Worm (Caenorhabditis elegans): Measurements from ENCODE around the gene Y39B6A.37.

The Y39B6A.37 gene

DNA sequence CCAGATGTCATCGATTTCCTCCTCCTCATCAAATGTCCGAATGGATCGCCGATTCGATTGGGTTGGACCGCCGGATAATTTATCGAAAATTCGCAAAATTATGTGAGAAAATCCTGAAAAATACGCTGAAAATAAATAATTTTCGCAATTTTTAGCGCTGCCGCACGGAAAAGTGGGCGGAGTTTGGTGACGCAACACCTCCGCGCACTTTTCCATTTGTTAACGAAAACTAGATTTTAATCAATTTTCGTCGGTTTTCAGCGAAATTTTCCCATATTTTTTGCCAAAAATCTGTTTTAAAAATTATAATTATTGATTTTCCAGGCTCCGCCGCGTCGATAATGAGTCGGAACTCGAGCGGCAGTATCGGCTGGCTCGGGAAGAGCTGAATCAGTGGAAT, 10.4 kb downstream of the Y39B6A.37 start, which contains the start of gene Y39B6A.34 (continued):
- 0 out of 2 replicates have a peak, but pooled peaks have one; percentile 25 for TF ChIP-seq pbrm-1 (GFP tag; IDR thresholded peaks at IDR 0.05)
- peak; percentile 56 for TF ChIP-seq dox-1 (GFP tag; IDR thresholded peaks at IDR 0.05)
- peak; percentile 58 for TF ChIP-seq B0336.3 (GFP tag; IDR thresholded peaks at IDR 0.05)
- TF ChIP-seq ztf-22 (GFP tag; optimal IDR thresholded peaks at IDR 0.05) = no peak

DNA sequence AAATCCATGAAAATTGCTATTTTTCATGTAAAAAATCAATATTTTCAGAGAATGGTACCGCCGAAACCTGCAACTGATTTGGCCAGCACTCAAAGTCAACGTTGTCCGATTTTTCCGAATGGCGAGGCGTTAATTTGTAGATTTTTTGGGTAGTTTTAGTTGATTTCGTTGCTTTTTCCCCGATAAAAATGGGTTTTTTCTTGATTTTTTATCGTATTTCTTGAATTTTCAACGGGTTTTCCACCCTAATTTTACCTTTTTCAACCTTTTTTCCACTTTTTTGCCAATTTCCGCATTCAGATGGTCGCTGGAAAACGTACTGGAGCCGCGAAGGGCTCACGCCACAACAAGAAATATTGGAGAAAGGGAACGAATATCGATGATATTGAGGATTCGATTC, 11.0 kb downstream of the Y39B6A.37 start, which contains the start of gene Y39B6A.33:
TSS of gene Y39B6A.33 (plus strand) at position 301 of the 400 bp plus-strand sequence.
- TF ChIP-seq ceh-79 (tag; optimal IDR thresholded peaks at IDR 0.05) (no peak), hlh-12 (tag; optimal IDR thresholded peaks at IDR 0.05) (no peak), B0261.1 (tag; optimal IDR thresholded peaks at IDR 0.05) (no peak), tlf-1 (GFP tag; optimal IDR thresholded peaks at IDR 0.05) (no peak), nfya-1 (tag; optimal IDR thresholded peaks at IDR 0.05; ENCODE audit: borderline replicate concordance, insufficient read depth) (no peak), aptf-3 (GFP tag; IDR thresholded peaks at IDR 0.05) (no peak), ztf-25 (GFP tag; IDR thresholded peaks at IDR 0.05) (no peak), B0035.1 (tag; optimal IDR thresholded peaks at IDR 0.05) (no peak), somi-1 (GFP tag; optimal IDR thresholded peaks at IDR 0.05) (no peak), D2030.7 (GFP tag; IDR thresholded peaks at IDR 0.05) (no peak)

DNA sequence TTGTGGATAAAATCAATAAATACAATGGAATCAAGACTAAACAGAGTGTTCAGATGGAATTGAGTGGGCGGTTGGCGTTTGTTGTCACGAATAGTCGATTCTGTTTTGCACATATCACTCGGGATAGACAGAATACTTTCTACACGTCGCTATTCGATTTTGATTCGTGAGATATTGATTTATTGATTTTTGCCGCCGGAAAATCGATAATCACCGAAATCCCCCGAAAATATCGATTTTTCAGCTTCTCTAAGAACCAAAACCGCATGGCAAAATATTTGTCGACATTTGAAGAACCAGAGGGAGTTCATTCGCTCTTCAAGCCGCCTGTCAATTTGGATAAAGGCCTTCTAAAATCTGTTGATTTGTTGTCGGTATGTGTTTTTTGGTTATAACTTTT, 19.8 kb downstream of the Y39B6A.37 start:
- no peak for TF ChIP-seq mes-4 (tag; optimal IDR thresholded peaks at IDR 0.05)
- no peak for TF ChIP-seq ztf-18 (tag; optimal IDR thresholded peaks at IDR 0.05)
- TF ChIP-seq madf-8 (GFP tag; conservative IDR thresholded peaks at IDR 0.05) = no peak
- TF ChIP-seq tbx-9 (tag; optimal IDR thresholded peaks at IDR 0.05; ENCODE audit: borderline replicate concordance) = no peak
- TF ChIP-seq egrh-3 (GFP tag; IDR thresholded peaks at IDR 0.05) = no peak
- no peak for TF ChIP-seq athp-1 (tag; optimal IDR thresholded peaks at IDR 0.05)
- no peak for TF ChIP-seq lsy-27 (tag; optimal IDR thresholded peaks at IDR 0.05; ENCODE audit: borderline replicate concordance, insufficient read depth)
- TF ChIP-seq ztf-25 (GFP tag; IDR thresholded peaks at IDR 0.05) = no peak
- no peak for TF ChIP-seq zfh-2 (GFP tag; conservative IDR thresholded peaks at IDR 0.05)
- no peak for TF ChIP-seq madf-6 (GFP tag; IDR thresholded peaks at IDR 0.05)
- no peak for TF ChIP-seq Y56A3A.18 (GFP tag; IDR thresholded peaks at IDR 0.05)
- no peak for TF ChIP-seq egl-44 (GFP tag; IDR thresholded peaks at IDR 0.05)
- TF ChIP-seq ceh-91 (GFP tag; IDR thresholded peaks at IDR 0.05) = no peak
- no peak for TF ChIP-seq lin-26 (GFP tag; IDR thresholded peaks at IDR 0.05)
- no peak for TF ChIP-seq ztf-22 (GFP tag; optimal IDR thresholded peaks at IDR 0.05)

DNA sequence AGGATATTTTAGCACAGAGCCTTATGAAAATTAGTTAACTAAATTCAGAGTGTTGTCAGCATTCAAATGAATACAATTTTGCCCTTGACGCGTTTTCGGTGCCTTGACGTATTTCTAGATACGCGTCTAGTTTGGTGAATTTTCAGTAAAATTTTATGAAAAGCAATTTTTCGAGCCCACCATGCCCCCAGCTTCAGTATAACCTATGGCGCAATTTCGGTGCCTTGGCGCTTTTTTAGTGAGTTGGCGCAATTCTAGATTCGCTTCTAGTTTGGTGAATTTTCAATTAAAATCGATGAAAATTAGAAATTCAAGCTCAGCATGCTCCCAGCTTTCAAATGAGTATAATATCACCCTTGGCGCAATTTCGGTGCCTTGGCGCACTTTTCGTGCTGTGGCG, 22.6 kb downstream of the Y39B6A.37 start:
- TF ChIP-seq ama-1 (optimal IDR thresholded peaks at IDR 0.05) (no peak), ama-1 (GFP tag; optimal IDR thresholded peaks at IDR 0.05) (no peak), efl-1 (GFP tag; optimal IDR thresholded peaks at IDR 0.05) (no peak), ceh-27 (GFP tag; optimal IDR thresholded peaks at IDR 0.05) (no peak), ceh-58 (GFP tag; IDR thresholded peaks at IDR 0.05) (no peak), madf-3 (GFP tag; IDR thresholded peaks at IDR 0.05) (no peak), T07F8.4 (tag; optimal IDR thresholded peaks at IDR 0.05) (no peak), mcd-1 (GFP tag; IDR thresholded peaks at IDR 0.05) (no peak), tbp1 (GFP tag; optimal IDR thresholded peaks at IDR 0.05) (no peak), ztf-6 (GFP tag; IDR thresholded peaks at IDR 0.05) (no peak), madf-10 (tag; optimal IDR thresholded peaks at IDR 0.05) (no peak), ztf-18 (tag; optimal IDR thresholded peaks at IDR 0.05) (no peak), lag-1 (GFP tag; IDR thresholded peaks at IDR 0.05) (no peak), F57A8.1 (GFP tag; optimal IDR thresholded peaks at IDR 0.05) (no peak), cebp-2 (GFP tag; IDR thresholded peaks at IDR 0.05) (no peak), aptf-2 (GFP tag; conservative IDR thresholded peaks at IDR 0.05) (no peak), ztf-3 (GFP tag; optimal IDR thresholded peaks at IDR 0.05) (no peak), pha-4 (tag; optimal IDR thresholded peaks at IDR 0.05) (no peak), F57C9.4 (tag; optimal IDR thresholded peaks at IDR 0.05) (no peak), ekl-4 (GFP tag; IDR thresholded peaks at IDR 0.05) (no peak), nhr-120 (GFP tag; IDR thresholded peaks at IDR 0.05) (no peak)
